Worm (Caenorhabditis elegans) whole organism, L4/young adult: ENCODE results near the gene Y81B9A.3.

Source experiments
- W03F9.2 ChIP-seq: fragments of 150-350 bp; optimal IDR thresholded peaks from 2 replicates; lab custom pipeline; 2014; ENCODE audit warnings: missing biosample characterization, missing genetic modification characterization
- dao-5 ChIP-seq: sonication (generic microtip); optimal IDR thresholded peaks from 2 replicates; lab custom pipeline; 2016; ENCODE audit warnings: missing genotype, missing genetic modification characterization, moderate library complexity, missing compliant biosample characterization
- him-1 ChIP-seq: sonication (generic microtip); optimal IDR thresholded peaks from 2 replicates; lab custom pipeline; 2016; ENCODE audit warnings: missing genotype, missing genetic modification reagents, missing genetic modification characterization, missing compliant biosample characterization

Gene Y81B9A.3

DNA sequence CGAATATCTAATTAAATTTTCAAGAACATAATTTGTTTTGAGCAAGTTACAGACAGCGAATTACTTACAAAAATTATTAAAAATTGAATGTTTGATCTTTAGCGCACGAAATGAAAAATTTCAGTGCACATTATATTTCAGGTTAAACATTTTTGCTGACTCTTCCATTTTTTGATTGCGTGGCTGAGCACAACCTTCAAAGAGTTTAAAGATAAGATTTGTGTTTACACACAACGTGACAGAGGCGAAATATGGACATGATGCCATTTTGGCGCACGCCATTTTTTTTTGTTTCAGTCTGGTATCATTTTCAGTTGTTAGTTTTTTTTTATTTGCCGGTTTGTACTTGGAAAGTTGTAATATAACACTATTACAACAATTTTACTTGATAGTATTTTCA is 30.4 kb downstream of the Y81B9A.3 start:
- TF ChIP-seq him-1 (tag; lab: Kevin White, UChicago): no peak
- no peak for TF ChIP-seq W03F9.2 (tag; lab: Kevin White, UChicago)
- no peak for TF ChIP-seq dao-5 (tag; lab: Kevin White, UChicago)

DNA sequence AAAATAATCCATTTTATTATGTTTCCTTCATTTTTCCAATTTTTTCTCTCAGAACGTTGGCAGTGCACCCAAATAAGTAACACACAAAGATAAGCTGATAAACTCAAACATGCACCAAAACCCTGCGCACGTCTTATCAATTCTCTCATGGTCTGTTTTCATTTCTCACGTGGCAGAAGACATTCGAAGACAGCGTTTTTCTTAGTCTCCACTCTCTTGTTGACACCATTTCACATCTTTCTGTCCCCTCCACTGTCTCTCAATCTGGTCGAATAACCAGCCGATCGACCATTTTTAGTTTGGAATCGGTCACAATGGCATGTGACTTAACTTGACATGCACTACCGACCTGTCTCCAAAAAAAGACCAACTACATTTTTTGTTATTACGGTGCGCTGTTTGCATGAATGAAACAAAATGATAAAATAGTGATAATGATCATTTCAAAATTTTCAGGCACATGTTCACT is 31.7 kb downstream of the Y81B9A.3 start, which contains the start of gene C35B8.3:
Gene C35B8.3 (plus strand): TSS at position 51 of the 469 bp plus-strand sequence.
- no peak for TF ChIP-seq W03F9.2 (tag; lab: Kevin White, UChicago)
- no peak for TF ChIP-seq dao-5 (tag; lab: Kevin White, UChicago)
- TF ChIP-seq him-1 (tag; lab: Kevin White, UChicago): no peak

DNA sequence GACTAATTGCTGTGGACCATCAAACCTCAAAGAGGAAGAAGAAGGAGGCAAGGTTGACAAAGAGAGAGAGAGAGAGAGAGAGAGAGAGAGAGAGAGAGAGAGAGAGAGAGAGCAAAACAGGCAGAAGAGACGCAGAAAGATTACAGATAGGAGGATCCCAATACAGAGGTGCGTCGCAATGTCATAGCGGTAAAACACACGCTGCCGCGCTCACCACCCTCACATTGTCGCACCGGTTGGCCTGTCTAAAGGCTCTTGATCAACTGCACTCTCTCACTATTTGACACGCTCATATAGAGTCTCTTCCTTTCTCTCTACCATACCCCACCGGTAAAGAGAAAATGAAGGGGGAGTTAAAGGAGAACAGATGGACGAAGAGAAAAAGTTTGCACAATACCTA is 43.0 kb downstream of the Y81B9A.3 start:
- TF ChIP-seq W03F9.2 (tag; lab: Kevin White, UChicago) (no peak), him-1 (tag; lab: Kevin White, UChicago) (no peak), dao-5 (tag; lab: Kevin White, UChicago) (no peak)

DNA sequence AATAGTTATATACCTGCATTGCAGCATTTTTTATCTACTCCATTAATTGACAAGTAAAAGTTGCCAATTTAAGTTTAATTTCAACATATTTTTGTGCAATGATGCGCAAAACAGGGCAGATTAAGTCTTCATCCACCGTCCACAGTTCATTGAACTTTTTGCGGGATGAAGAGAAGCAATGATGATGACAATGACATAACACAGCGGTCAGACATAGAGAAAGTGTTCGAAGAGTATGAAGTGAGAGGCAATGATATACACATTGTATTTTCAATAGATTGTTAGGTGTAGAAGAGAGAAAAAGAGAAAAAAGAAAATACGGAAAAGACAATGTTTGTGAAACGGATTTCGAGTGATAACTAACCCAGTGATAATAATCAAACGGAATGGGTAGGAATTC is 44.7 kb downstream of the Y81B9A.3 start:
- TF ChIP-seq him-1 (tag; lab: Kevin White, UChicago): no peak
- no peak for TF ChIP-seq dao-5 (tag; lab: Kevin White, UChicago)
- TF ChIP-seq W03F9.2 (tag; lab: Kevin White, UChicago): no peak

DNA sequence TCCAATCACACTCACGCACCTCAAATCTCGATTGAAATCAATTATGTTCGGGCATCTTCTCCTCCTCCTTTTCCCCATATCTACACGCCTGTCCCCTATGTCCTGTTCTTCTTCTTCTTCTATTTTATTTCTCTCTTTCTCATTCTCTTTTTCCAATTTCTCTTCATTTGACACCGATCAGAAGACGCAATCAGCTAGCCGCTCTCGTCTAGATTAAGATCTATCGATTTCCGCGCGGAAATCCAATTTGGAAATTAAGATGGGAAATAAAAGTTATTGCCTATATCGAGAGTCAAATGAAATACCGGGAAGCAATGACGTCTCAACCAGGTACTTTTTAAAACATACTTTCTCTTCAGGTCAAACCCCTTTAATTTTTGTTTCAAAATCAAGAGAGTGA is 46.2 kb downstream of the Y81B9A.3 start:
- no peak for TF ChIP-seq dao-5 (tag; lab: Kevin White, UChicago)
- TF ChIP-seq him-1 (tag; lab: Kevin White, UChicago): no peak
- no peak for TF ChIP-seq W03F9.2 (tag; lab: Kevin White, UChicago)

DNA sequence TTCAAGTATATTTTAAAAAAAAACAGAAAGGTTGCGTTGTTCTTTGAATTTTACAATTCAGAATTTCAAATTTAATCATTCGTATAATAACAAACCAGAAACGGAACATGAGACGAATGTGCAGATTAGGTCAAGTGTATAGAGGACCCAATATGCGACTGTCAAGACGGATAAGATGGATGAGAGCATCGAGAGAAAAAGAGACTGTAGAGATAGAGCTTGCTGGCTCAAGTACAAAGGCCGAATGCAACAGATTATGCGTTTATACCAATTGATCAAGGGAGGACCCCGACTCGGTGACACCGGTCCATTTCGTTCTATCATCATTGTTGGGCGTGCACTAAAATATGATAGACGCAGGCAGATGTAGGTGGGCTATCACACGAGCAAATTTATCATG is 48.1 kb downstream of the Y81B9A.3 start:
- TF ChIP-seq him-1 (tag; lab: Kevin White, UChicago) (no peak), W03F9.2 (tag; lab: Kevin White, UChicago) (no peak), dao-5 (tag; lab: Kevin White, UChicago) (no peak)

DNA sequence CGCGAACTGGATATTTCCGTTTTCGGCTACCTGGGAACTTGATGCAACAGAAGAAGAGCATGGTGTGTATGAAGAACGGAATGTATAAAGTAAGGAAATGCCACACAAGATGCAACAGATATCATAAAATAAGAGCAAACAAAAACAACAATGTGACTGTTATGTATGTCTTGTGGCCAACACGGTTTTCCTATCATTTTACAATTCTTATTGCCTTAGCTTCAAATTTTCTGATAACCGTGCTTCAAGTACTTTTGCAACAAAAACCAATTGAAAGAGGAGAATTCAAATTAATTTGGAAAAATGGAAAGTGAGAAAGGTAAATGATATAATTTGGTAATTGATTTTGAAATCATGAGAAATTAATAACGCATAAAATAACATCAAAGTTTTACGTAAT is 49.3 kb downstream of the Y81B9A.3 start:
- TF ChIP-seq him-1 (tag; lab: Kevin White, UChicago) (no peak), dao-5 (tag; lab: Kevin White, UChicago) (no peak), W03F9.2 (tag; lab: Kevin White, UChicago) (no peak)

DNA sequence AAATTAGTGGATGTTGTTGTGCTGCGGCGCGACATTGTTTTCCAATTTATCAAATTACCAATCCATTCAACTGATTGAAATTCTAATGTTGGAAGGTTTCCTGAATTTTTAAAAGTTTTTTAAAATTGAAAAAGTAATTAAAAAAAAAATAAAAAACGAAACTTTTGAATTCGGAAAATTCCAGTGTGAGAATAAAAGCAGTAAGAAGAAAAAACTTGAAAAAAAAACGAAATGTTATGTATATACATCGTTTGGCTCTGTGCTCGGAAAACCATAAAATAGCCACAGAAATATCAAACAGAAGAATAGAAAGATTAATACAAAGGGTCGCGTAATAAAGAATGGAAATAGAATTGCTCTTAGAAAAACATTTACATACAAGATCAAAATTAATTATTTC is 49.8 kb downstream of the Y81B9A.3 start, which contains the start of gene vav-1:
Gene vav-1 (minus strand): TSS at position 101 of the 400 bp plus-strand sequence.
- TF ChIP-seq dao-5 (tag; lab: Kevin White, UChicago) (no peak), him-1 (tag; lab: Kevin White, UChicago) (no peak), W03F9.2 (tag; lab: Kevin White, UChicago) (no peak)
